Fruit fly (Drosophila melanogaster): Measurements from ENCODE around the gene emc.

emc gene

dm6 chr3L:785726-786351 lies 36.6 kb downstream of the emc start (continued):
- TF ChIP-seq slbo (GFP tag; IDR thresholded peaks at IDR 0.05) (0 out of 2 replicates have a peak, but pooled peaks have one; percentile 4), CG3726 (GFP tag; IDR thresholded peaks at IDR 0.05) (0 out of 3 replicates have a peak, but pooled peaks have one; percentile 21), twi (tag; optimal IDR thresholded peaks at IDR 0.05) (peak; percentile 98), CG14441 (GFP tag; IDR thresholded peaks at IDR 0.05) (no peak), Chrac-16 (GFP tag; optimal IDR thresholded peaks at IDR 0.05) (no peak), nmo (GFP tag; optimal IDR thresholded peaks at IDR 0.05) (peak; percentile 4), sens (GFP tag) (peak; percentile 24), CG11504 (tag; optimal IDR thresholded peaks at IDR 0.05) (peak; percentile 29), CG2678 (tag; optimal IDR thresholded peaks at IDR 0.05) (peak; percentile 20), ci (GFP tag; IDR thresholded peaks at IDR 0.05) (peak; percentile 28; the same call in 1 of the 3 replicates), lov (optimal IDR thresholded peaks at IDR 0.05) (no peak), lov (GFP tag; IDR thresholded peaks at IDR 0.05) (0 out of 3 replicates have a peak, but pooled peaks have one; percentile 50), gem (tag; optimal IDR thresholded peaks at IDR 0.05) (peak; percentile 54), CG34376 (GFP tag; optimal IDR thresholded peaks at IDR 0.05) (no peak), dmrt99B (tag; optimal IDR thresholded peaks at IDR 0.05) (peak; percentile 46), CG7963 (GFP tag; IDR thresholded peaks at IDR 0.05; ENCODE audit: partially characterized antibody) (no peak), CG1792 (GFP tag; optimal IDR thresholded peaks at IDR 0.05) (peak; percentile 21), CG31441 (GFP tag; IDR thresholded peaks at IDR 0.05) (0 out of 2 replicates have a peak, but pooled peaks have one; percentile 23), CG8290 (GFP tag; optimal IDR thresholded peaks at IDR 0.05) (no peak), CG8290 (tag; optimal IDR thresholded peaks at IDR 0.05) (peak in 1 of 2 experiments; percentile 12), CG8388 (GFP tag; optimal IDR thresholded peaks at IDR 0.05) (peak; percentile 19), row (GFP tag; IDR thresholded peaks at IDR 0.05) (peak; percentile 31; the same call in 1 of the 3 replicates), CG2712 (tag; optimal IDR thresholded peaks at IDR 0.05) (peak; percentile 8), sqz (GFP tag; optimal IDR thresholded peaks at IDR 0.05) (no peak), unpg (GFP tag; optimal IDR thresholded peaks at IDR 0.05) (peak; percentile 15), unc-4 (GFP tag; IDR thresholded peaks at IDR 0.05; ENCODE audit: partially characterized antibody) (no peak), sc (optimal IDR thresholded peaks at IDR 0.05) (no peak), sc (GFP tag; optimal IDR thresholded peaks at IDR 0.05) (no peak), Drgx (GFP tag; IDR thresholded peaks at IDR 0.05) (peak; percentile 31; the same call in 1 of the 2 replicates), CG1603 (tag; optimal IDR thresholded peaks at IDR 0.05) (peak; percentile 56), Oli (tag; optimal IDR thresholded peaks at IDR 0.05) (peak; percentile 37), CG6175 (GFP tag; IDR thresholded peaks at IDR 0.05) (no peak), Xrp1 (GFP tag; IDR thresholded peaks at IDR 0.05) (peak; percentile 33; the same call in 1 of the 2 replicates), Ada2b (GFP tag; IDR thresholded peaks at IDR 0.05) (no peak), sob (GFP tag; IDR thresholded peaks at IDR 0.05) (no peak; the same call in 1 of the 2 replicates), Blimp-1 (GFP tag; optimal IDR thresholded peaks at IDR 0.05) (peak; percentile 16), cas (GFP tag; IDR thresholded peaks at IDR 0.05) (no peak), ems (GFP tag; optimal IDR thresholded peaks at IDR 0.05) (no peak), D19A (tag; optimal IDR thresholded peaks at IDR 0.05) (peak; percentile 94), Ets65A (GFP tag) (peak; percentile 19), CG7839 (tag; optimal IDR thresholded peaks at IDR 0.05) (peak; percentile 41), CG13424 (tag; optimal IDR thresholded peaks at IDR 0.05) (peak; percentile 11), Sox102F (GFP tag; optimal IDR thresholded peaks at IDR 0.05) (peak; percentile 45), CG16863 (GFP tag; optimal IDR thresholded peaks at IDR 0.05) (no peak), HLH3B (GFP tag; IDR thresholded peaks at IDR 0.05) (peak; percentile 30; the same call in 1 of the 2 replicates), PHDP (tag; optimal IDR thresholded peaks at IDR 0.05) (peak; percentile 3), kah (GFP tag; optimal IDR thresholded peaks at IDR 0.05) (peak; percentile 37)
